Fruit fly (Drosophila melanogaster): ENCODE data around the gene CG11373.

dm6 chr3R:5924667-5925066, 36.1 kb downstream of the CG11373 start:
- TF ChIP-seq psq (optimal IDR thresholded peaks at IDR 0.05) (no peak), Dll (optimal IDR thresholded peaks at IDR 0.05) (no peak), usp (GFP tag; optimal IDR thresholded peaks at IDR 0.05) (no peak), CG8478 (optimal IDR thresholded peaks at IDR 0.05) (no peak), pan (optimal IDR thresholded peaks at IDR 0.05) (no peak)

All from whole organism.